Fruit fly (Drosophila melanogaster) whole organism: ENCODE data around the gene PIG-B.
A peak's percentile ranks its signal among the peaks of the same experiment; 100 is the strongest.

Experiments
- CG8478 ChIP-seq: fragments of >200 bp; optimal IDR thresholded peaks from 2 replicates; lab custom pipeline; 2018; ENCODE audit warnings: inconsistent platforms
- Dll ChIP-seq: fragments of >200 bp; optimal IDR thresholded peaks from 2 replicates; lab custom pipeline; 2017
- EcR ChIP-seq, 2 experiments: fragments of >200 bp; optimal IDR thresholded peaks; 2 replicates each; lab custom pipeline; 2017; ENCODE audit warnings: missing biosample characterization in 2 of 2, missing genetic modification characterization in 2 of 2, missing genetic modification reagents in 2 of 2
- pan ChIP-seq: fragments of >200 bp; optimal IDR thresholded peaks from 2 replicates; lab custom pipeline; 2017
- psq ChIP-seq: fragments of >200 bp; optimal IDR thresholded peaks from 2 replicates; lab custom pipeline; 2017
- usp ChIP-seq: fragments of >200 bp; optimal IDR thresholded peaks from 2 replicates; lab custom pipeline; 2017; ENCODE audit warnings: missing biosample characterization, missing genetic modification characterization, mixed read lengths

Gene PIG-B

DNA sequence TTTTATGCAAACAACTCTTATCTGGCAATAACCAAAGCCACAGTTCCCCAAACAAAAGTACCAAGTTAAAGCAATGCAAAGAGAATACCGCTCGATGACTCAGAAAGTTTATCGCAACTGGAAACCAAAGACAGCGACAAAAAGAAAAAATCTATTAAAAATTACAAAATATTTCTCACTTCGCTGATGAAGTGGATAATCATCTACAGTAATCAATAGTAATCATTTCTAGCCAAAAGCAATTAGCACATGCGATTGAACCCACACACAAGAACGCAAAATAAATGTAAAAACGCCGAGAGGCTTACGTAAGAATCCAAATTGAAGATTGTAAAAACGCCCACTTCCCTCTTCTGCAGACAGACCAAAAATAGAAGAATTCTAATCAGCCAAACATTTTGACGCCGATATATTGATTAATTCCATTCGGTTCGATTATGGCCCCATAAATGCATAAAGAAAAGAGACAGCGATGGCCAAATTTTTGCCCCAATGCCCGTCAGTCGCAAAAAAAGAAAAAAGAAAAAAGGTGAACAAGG, 34.4 kb upstream of the PIG-B start:
- TF ChIP-seq EcR (GFP tag; optimal IDR thresholded peaks at IDR 0.05; lab: Kevin White, UChicago) (no peak), psq (lab: Kevin White, UChicago) (no peak), pan (no peak), usp (GFP tag; lab: Kevin White, UChicago) (no peak), CG8478 (lab: Kevin White, UChicago) (no peak), Dll (lab: Kevin White, UChicago) (no peak)

DNA sequence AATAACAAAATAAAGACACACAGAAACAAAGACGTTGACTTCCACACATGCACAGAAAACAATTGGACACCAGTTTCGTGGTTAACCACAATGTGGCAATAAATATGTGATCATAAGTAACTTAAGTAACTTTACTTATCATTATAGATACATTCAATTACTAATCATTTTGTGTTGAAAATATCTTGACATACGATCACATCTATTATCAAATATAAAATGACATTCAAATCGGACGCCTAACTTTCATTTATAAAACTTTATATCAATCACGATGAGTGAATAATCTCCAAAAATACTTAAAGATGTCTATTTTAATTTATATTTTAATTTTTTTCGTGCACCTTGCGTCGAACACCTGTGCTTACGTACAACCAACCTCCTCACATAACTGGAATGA, 32.6 kb upstream of the PIG-B start:
- no peak for TF ChIP-seq psq (lab: Kevin White, UChicago)
- TF ChIP-seq Dll (lab: Kevin White, UChicago) = no peak
- TF ChIP-seq pan = no peak
- no peak for TF ChIP-seq EcR (GFP tag; optimal IDR thresholded peaks at IDR 0.05; lab: Kevin White, UChicago)
- TF ChIP-seq CG8478 (lab: Kevin White, UChicago) = no peak
- TF ChIP-seq usp (GFP tag; lab: Kevin White, UChicago) = no peak

DNA sequence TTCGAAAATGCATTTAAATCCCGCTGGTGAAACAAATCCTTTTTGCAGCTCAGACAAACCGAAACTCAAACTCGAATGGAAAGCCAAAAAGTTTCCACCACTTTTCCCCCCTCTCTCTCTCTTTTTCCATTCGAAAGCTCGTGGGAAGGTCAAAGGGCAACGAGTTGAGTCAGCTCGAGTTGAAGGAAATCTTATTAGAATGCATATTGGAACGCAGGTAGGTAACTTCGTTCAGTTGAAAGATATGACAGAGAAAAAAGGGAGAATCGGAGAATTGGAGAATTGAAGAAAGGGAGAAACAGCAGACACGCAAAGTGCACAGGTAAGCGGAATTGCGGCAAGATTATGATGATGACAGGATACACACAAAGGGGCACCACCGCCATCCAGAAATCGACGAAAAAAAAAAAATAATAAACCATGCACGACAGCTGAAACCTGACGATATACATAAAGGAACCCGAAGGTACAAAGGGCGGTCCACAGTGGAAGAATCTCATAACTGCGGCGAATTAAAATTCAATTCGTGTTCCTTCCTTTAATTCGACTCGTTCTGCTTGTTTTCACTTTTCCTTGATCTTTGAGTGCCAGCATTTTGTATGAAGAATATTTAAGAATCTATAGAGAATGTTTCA, 28.4 kb upstream of the PIG-B start:
- TF ChIP-seq pan (no peak), CG8478 (lab: Kevin White, UChicago) (no peak), Dll (lab: Kevin White, UChicago) (no peak), psq (lab: Kevin White, UChicago) (no peak), usp (GFP tag; lab: Kevin White, UChicago) (no peak), EcR (GFP tag; optimal IDR thresholded peaks at IDR 0.05; lab: Kevin White, UChicago) (no peak)

DNA sequence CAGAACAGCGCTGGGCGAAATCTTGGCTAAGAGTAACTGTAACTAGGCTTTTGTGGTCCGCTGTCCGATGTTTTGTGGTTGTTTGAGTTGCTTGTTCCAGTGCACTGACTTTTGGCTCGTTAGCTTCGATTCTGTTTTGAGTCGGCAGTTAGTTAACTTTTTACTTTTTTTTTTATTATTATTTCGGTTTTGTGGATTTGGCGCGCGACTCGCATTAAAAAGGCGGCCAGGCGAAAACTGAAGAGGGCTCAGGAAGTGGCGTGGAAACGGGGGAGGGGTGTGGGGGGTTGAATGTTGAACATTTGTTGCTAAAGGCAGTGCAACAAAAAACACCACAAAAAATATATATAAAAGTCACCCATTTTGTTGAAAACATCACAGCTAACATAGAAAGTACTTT, 27.6 kb upstream of the PIG-B start:
- no peak for TF ChIP-seq EcR (GFP tag; optimal IDR thresholded peaks at IDR 0.05; lab: Kevin White, UChicago)
- TF ChIP-seq CG8478 (lab: Kevin White, UChicago) = no peak
- TF ChIP-seq pan = no peak
- no peak for TF ChIP-seq Dll (lab: Kevin White, UChicago)
- TF ChIP-seq usp (GFP tag; lab: Kevin White, UChicago) = no peak
- no peak for TF ChIP-seq psq (lab: Kevin White, UChicago)

DNA sequence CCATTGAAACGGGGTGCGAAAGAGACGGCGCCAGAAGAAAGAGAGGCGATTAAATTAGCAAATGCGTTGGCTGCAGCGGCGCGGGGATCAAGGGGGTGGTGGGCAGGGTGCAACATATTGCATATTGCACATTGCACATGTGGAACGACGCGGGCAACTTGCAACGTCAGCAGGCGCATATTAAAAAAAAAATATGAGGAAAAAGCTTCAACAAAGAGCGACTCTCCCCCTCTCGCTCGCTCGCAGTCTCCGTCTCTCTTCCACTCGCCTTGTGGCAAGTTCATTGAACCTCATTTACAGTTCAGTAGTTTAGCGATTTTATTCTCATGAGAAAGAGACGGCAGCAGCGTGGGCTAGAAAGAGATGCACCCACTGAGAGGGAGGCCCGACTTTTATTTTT, 27.1 kb upstream of the PIG-B start:
- TF ChIP-seq EcR (GFP tag; optimal IDR thresholded peaks at IDR 0.05; lab: Kevin White, UChicago) = peak; percentile 57 to 91
- no peak for TF ChIP-seq CG8478 (lab: Kevin White, UChicago)

DNA sequence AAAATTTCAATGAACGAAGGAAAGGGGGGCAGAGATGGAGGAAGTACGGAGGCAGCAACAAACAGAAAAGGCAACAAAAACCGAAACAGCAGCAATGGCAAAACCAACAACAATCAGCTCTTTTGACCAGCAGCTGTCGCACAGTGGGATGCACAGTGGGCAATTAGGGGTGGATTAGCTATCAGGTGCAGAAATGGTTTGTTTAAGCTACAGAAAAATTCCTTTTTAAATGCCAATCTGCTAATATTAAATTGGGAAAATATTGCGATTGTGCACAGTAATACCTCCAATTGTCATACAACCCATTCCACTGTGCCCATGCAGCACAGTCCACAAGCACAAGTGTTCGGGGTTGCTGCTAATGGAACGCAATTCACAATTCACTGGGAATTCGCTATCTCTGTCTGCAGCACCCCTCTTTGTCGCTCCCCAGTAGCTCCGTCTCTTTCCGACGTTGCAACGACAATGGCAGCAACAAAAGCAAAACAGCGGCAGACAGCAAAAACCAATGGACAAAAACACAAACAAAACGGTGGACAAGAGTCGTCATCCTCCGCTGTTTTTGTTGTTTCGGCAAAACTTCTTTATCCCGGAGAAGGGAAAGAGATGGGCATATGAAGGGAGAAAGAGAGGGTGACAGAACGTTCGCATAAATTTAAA, 25.9 kb upstream of the PIG-B start:
- no peak for TF ChIP-seq pan
- TF ChIP-seq CG8478 (lab: Kevin White, UChicago) = peak; percentile 44
- TF ChIP-seq EcR (GFP tag; optimal IDR thresholded peaks at IDR 0.05; lab: Kevin White, UChicago) = no peak
- TF ChIP-seq usp (GFP tag; lab: Kevin White, UChicago) = no peak
- no peak for TF ChIP-seq Dll (lab: Kevin White, UChicago)

DNA sequence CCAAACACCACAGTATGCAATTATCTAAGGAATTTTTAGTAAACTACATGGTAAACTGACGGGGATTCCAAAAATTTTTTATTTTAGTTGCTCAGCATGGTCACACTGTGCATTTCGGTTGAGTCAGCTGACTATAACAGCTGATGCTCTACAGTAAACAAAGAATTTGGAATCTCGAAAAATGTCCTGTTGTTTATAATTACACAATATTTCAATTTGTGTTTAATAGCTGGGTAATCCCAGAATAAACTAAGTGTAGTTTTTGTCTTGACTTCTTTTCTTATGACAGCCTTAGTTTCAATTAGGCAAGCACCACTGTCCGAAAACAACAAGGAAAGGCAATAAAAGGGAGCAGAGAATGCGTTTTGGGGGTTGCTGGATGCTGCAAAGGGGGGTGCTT, 25.4 kb upstream of the PIG-B start:
- TF ChIP-seq CG8478 (lab: Kevin White, UChicago) (no peak), Dll (lab: Kevin White, UChicago) (no peak), usp (GFP tag; lab: Kevin White, UChicago) (no peak), pan (no peak), EcR (GFP tag; optimal IDR thresholded peaks at IDR 0.05; lab: Kevin White, UChicago) (no peak), psq (lab: Kevin White, UChicago) (no peak)

DNA sequence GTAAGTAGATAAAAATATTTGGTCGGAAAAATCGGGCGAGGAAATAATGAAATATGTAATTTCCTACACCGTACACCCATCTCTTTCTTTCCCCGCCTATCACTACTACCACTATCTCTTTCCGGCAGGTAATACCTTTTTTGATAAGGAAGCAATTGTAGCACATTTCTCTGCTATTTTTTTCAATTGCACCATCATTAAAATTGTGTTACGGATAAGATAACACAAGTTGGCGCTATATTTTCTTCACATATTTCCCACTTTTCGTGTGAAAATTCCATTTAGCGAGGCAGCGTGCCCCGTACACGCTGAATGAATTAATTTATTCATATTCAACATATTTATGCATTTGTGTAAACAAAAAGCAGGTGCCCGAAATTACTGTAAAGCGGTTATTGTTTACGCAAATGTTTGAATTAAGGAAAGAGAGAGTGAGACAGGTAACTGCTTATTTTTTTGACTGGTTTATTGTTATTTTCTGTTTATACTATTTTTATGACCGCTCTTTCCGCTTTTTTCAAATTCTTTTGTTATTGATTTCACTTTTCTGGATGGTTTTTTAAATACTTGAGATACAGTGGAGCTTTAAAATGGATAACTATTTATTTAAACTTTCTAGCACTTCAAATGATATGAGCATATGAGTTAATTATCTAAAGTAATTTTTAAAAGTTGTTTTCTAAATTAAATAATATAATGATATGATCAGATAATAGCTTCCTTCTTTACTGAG, 24.6 kb upstream of the PIG-B start:
- TF ChIP-seq Dll (lab: Kevin White, UChicago) = no peak
- TF ChIP-seq usp (GFP tag; lab: Kevin White, UChicago) = no peak
- no peak for TF ChIP-seq CG8478 (lab: Kevin White, UChicago)
- no peak for TF ChIP-seq psq (lab: Kevin White, UChicago)
- no peak for TF ChIP-seq pan

DNA sequence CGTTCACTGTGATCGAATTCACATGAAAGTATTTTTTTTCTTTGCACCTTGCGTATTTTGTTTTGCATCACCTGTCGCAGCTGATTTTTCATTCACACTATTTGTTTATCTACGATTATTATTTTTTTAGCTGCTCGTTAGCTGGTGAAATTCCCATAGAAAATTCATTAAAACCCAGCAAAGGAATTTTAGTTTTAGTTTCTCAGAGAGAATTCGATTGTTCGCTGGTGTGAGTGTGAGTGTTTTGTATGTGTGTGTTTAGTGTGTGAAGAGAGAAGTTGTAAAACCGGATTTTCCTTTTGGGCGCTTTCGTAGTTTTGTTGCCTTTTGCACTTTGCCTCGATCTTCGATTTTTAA, 24.0 kb upstream of the PIG-B start:
- TF ChIP-seq Dll (lab: Kevin White, UChicago) (no peak), pan (no peak)

DNA sequence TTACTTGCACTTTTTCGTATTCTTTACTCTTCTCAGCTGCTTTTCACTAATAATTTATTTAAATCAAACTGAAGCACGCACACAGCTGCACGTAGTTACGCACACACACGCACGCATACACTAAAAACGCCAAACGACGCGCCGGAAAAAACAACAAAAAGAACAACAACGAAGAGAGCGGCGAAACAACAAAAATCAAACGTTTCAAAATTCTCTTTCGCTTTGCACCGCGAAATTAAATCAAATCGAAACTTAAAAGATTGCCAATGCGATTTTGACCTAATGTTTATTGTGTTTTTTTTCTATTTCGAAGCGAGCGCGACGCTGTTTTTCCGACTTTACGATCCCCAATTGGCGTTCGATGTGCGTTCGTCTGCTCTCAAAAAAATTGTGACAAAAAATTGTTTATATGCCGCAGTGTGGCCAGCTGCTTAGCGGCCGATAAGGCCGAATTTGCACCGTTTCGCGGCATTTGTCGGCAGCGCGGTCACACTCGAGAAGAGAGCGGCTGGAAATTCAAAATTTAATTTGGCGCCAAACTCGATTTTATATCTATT, 23.4 kb upstream of the PIG-B start:
- TF ChIP-seq psq (lab: Kevin White, UChicago) (no peak), usp (GFP tag; lab: Kevin White, UChicago) (no peak), pan (peak; percentile 45), EcR (GFP tag; optimal IDR thresholded peaks at IDR 0.05; lab: Kevin White, UChicago) (no peak), CG8478 (lab: Kevin White, UChicago) (no peak), Dll (lab: Kevin White, UChicago) (no peak)

DNA sequence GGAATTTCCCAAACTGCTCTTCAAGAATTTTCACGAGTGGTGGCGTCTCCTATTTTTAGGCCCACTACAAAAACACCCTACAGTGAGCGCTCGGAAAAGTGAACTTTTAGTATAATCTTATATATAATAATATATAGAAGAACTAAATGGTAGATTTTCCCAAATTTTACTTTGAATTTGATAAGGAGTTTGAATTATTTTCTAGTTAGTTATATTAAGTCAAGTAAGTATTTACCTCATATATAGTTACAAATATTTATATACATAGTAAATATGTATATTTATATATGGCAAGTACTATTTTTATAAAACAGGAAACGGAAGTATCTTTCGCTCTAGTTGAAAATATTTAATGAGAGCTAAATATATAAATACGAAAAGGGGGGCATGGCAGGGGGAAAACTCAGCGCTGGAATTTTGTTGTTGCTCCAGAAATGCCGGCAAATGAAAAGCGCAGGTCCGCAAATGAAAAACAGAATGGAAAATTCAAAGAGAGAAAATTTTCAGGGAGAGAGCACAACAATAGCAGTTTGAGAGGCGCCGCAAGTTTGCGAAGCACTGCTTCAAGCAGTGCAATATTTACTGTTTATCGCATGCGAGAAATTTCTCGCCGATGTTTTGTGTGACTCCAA, 22.2 kb upstream of the PIG-B start:
- TF ChIP-seq pan (no peak), Dll (lab: Kevin White, UChicago) (no peak), EcR (GFP tag; optimal IDR thresholded peaks at IDR 0.05; lab: Kevin White, UChicago) (no peak), psq (lab: Kevin White, UChicago) (no peak), usp (GFP tag; lab: Kevin White, UChicago) (no peak), CG8478 (lab: Kevin White, UChicago) (no peak)
